Fruit fly (Drosophila melanogaster) whole organism, wandering third instar larva: Measurements from ENCODE around the gene Tsp68C.

ENCODE experiments used
- Dfd ChIP-seq: fragments of >200 bp; optimal IDR thresholded peaks from 2 replicates; lab custom pipeline; 2017; ENCODE audit warnings: missing biosample characterization, missing genetic modification characterization
- OdsH ChIP-seq: fragments of 200-800 bp; sonication (Bioruptor generic); optimal IDR thresholded peaks from 2 replicates; lab custom pipeline; 2016; ENCODE audit warnings: missing biosample characterization, mild to moderate bottlenecking, missing genetic modification characterization
- br ChIP-seq: fragments of 200-800 bp; sonication (Bioruptor generic); optimal IDR thresholded peaks from 2 replicates; lab custom pipeline; 2016; ENCODE audit warnings: missing biosample characterization, missing genetic modification characterization
- fru ChIP-seq: fragments of 200-800 bp; sonication (Bioruptor generic); optimal IDR thresholded peaks from 3 replicates; lab custom pipeline; 2016; ENCODE audit warnings: missing biosample characterization, mild to moderate bottlenecking, missing genetic modification characterization
- usp ChIP-seq: fragments of >200 bp; optimal IDR thresholded peaks from 2 replicates; lab custom pipeline; 2017; ENCODE audit warnings: missing biosample characterization, missing genetic modification characterization

DNA sequence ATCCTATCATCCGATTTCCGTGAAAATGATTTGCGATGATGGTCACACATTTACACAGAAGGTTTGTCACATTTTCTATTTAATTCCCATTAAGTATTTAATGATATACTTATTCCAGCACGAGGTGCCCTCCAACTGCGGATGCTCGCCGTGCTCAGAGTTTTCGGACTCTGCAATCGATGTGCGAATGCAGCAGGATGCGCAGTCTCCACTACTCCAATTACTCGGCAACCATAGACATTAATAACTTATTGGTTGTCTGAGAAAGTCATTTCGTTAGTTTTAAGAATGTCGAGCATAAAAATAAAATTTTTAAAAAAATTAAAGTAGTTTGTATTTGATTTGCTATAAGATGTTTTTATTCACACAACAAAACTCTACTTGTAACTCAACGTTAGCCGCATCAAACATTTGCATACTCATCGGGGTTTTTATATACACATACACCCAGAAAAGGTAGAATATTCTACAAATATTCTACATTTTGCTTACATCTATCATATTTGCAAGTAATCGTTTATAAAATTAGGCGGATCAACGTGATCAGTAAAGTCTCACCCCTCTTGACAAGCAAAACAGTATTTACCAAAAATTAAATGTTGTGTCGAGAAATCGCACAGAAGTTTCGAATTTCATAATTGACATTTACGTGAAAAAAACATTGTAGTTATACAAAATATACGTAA, 16.4 kb downstream of the Tsp68C start:
- TF ChIP-seq Dfd (GFP tag; lab: Kevin White, UChicago) (no peak), br (GFP tag; lab: Kevin White, UChicago) (no peak), OdsH (GFP tag; lab: Kevin White, UChicago) (no peak), fru (GFP tag; lab: Kevin White, UChicago) (no peak), usp (GFP tag; lab: Kevin White, UChicago) (no peak)
